Worm (Caenorhabditis elegans) whole organism, young adult: ENCODE results near the gene ttr-31.

Experiments
- B0035.1 ChIP-seq: sonication (generic microtip); optimal IDR thresholded peaks from 2 replicates; lab custom pipeline; 2016; ENCODE audit warnings: missing genetic modification characterization, mild to moderate bottlenecking, missing compliant biosample characterization, missing genotype, missing genetic modification reagents
- F22D6.2 ChIP-seq: sonication (generic microtip); optimal IDR thresholded peaks from 2 replicates; lab custom pipeline; 2016; ENCODE audit warnings: mild to moderate bottlenecking, missing genetic modification characterization, missing compliant biosample characterization
- F23B12.7 ChIP-seq: sonication (generic microtip); optimal IDR thresholded peaks from 2 replicates; lab custom pipeline; 2017; ENCODE audit warnings: missing genetic modification characterization, mild to moderate bottlenecking, missing compliant biosample characterization, antibody characterized with exemption, moderate library complexity; ENCODE audit not compliant: insufficient read depth
- F33H1.4 ChIP-seq: fragments of 200-800 bp; sonication (Bioruptor generic); IDR thresholded peaks from 2 replicates; pipeline ENCODE4 v1.3.6; 2022; ENCODE audit warnings: missing genetic modification reagents, missing genetic modification characterization, missing compliant biosample characterization
- F52B5.7 ChIP-seq: sonication (generic microtip); optimal IDR thresholded peaks from 2 replicates; lab custom pipeline; 2016; ENCODE audit warnings: mild to moderate bottlenecking, missing genetic modification characterization, missing compliant biosample characterization
- F57A8.1 ChIP-seq: fragments of 200-800 bp; sonication (Bioruptor generic); optimal IDR thresholded peaks from 2 replicates; lab custom pipeline; 2018; ENCODE audit warnings: mild to moderate bottlenecking, missing genetic modification characterization, moderate library complexity, missing compliant biosample characterization
- K11D2.4 ChIP-seq: fragments of 200-800 bp; sonication (Bioruptor generic); IDR thresholded peaks from 2 replicates; pipeline ENCODE4 v1.3.6; 2022; ENCODE audit warnings: missing genetic modification reagents, missing genetic modification characterization, missing compliant biosample characterization
- Y53F4B.3 ChIP-seq: fragments of 200-800 bp; sonication (Bioruptor generic); IDR thresholded peaks from 2 replicates; pipeline ENCODE4 v1.3.6; 2022; ENCODE audit warnings: missing genetic modification reagents, missing genetic modification characterization, missing compliant biosample characterization
- Y67H2A.10 ChIP-seq: fragments of 200-800 bp; sonication (Bioruptor generic); conservative IDR thresholded peaks from 2 replicates; pipeline ENCODE4 v1.3.6; 2022; ENCODE audit warnings: missing genetic modification reagents, missing genetic modification characterization, missing compliant biosample characterization
- Y95B8A.8 ChIP-seq: fragments of 200-800 bp; sonication (Bioruptor generic); IDR thresholded peaks from 2 replicates; pipeline ENCODE4 v1.3.6; 2022; ENCODE audit warnings: missing genetic modification reagents, missing genetic modification characterization, missing compliant biosample characterization
- ZK185.1 ChIP-seq: sonication (generic microtip); optimal IDR thresholded peaks from 2 replicates; lab custom pipeline; 2016; ENCODE audit warnings: mild to moderate bottlenecking, missing genetic modification characterization, missing compliant biosample characterization; ENCODE audit not compliant: poor library complexity, severe bottlenecking
- athp-1 ChIP-seq: sonication (generic microtip); optimal IDR thresholded peaks from 2 replicates; lab custom pipeline; 2017; ENCODE audit warnings: mild to moderate bottlenecking, missing genetic modification characterization, missing compliant biosample characterization
- attf-3 ChIP-seq: fragments of 200-800 bp; sonication (Bioruptor generic); conservative IDR thresholded peaks from 2 replicates; pipeline ENCODE4 v1.3.6; 2022; ENCODE audit warnings: missing genetic modification reagents, missing genetic modification characterization, missing compliant biosample characterization
- attf-5 ChIP-seq: fragments of 200-800 bp; sonication (Bioruptor generic); optimal IDR thresholded peaks from 2 replicates; lab custom pipeline; 2018; ENCODE audit warnings: mild to moderate bottlenecking, missing genetic modification characterization, missing compliant biosample characterization
- attf-6 ChIP-seq: fragments of 200-800 bp; sonication (Bioruptor generic); IDR thresholded peaks from 2 replicates; pipeline ENCODE4 v1.3.6; 2022; ENCODE audit warnings: missing genetic modification reagents, missing genetic modification characterization, missing compliant biosample characterization
- cebp-1 ChIP-seq, 2 experiments: fragments of 200-800 bp in 1 of 2; sonication (Bioruptor generic) in 1 of 2; sonication (generic microtip) in 1 of 2; IDR thresholded peaks in 1 of 2; optimal IDR thresholded peaks in 1 of 2; 2 replicates each; pipeline versions ENCODE4 v1.3.6 to Lab custom; 2017 to 2022; ENCODE audit warnings: missing compliant biosample characterization in 2 of 2, missing genetic modification characterization in 2 of 2, mild to moderate bottlenecking in 1 of 2, missing genetic modification reagents in 1 of 2, moderate library complexity in 1 of 2
- cebp-2 ChIP-seq: fragments of 200-800 bp; sonication (Bioruptor generic); IDR thresholded peaks from 2 replicates; pipeline ENCODE4 v1.3.6; 2022; ENCODE audit warnings: missing genetic modification characterization, missing compliant biosample characterization
- ceh-40 ChIP-seq: fragments of 200-800 bp; sonication (Bioruptor generic); IDR thresholded peaks from 2 replicates; pipeline ENCODE4 v1.3.6; 2022; ENCODE audit warnings: missing genetic modification characterization, missing compliant biosample characterization
- ceh-58 ChIP-seq: fragments of 200-800 bp; sonication (Bioruptor generic); IDR thresholded peaks from 2 replicates; pipeline ENCODE4 v1.3.6; 2022; ENCODE audit warnings: missing genetic modification characterization, missing compliant biosample characterization
- dox-1 ChIP-seq: fragments of 200-800 bp; sonication (Bioruptor generic); IDR thresholded peaks from 2 replicates; pipeline ENCODE4 v1.3.6; 2022; ENCODE audit warnings: missing genetic modification reagents, missing genetic modification characterization, missing compliant biosample characterization
- dpl-1 ChIP-seq: fragments of 150-350 bp; optimal IDR thresholded peaks from 2 replicates; lab custom pipeline; 2014; ENCODE audit warnings: missing biosample characterization, missing genetic modification reagents, missing genetic modification characterization
- egrh-3 ChIP-seq: fragments of 200-800 bp; sonication (Bioruptor generic); IDR thresholded peaks from 2 replicates; pipeline ENCODE4 v1.3.6; 2022; ENCODE audit warnings: missing genetic modification reagents, missing genetic modification characterization, missing compliant biosample characterization
- fkh-3 ChIP-seq: sonication (generic microtip); optimal IDR thresholded peaks from 2 replicates; lab custom pipeline; 2016; ENCODE audit warnings: mild to moderate bottlenecking, missing genetic modification characterization, missing compliant biosample characterization
- hmg-1.2 ChIP-seq: fragments of 200-800 bp; sonication (Bioruptor generic); IDR thresholded peaks from 2 replicates; pipeline ENCODE4 v1.3.6; 2022; ENCODE audit warnings: missing genetic modification reagents, missing genetic modification characterization, missing compliant biosample characterization
- hrde-1 ChIP-seq: sonication (generic microtip); optimal IDR thresholded peaks from 2 replicates; lab custom pipeline; 2016; ENCODE audit warnings: missing genetic modification characterization, mild to moderate bottlenecking, missing compliant biosample characterization, moderate library complexity, missing genotype, missing genetic modification reagents, borderline replicate concordance
- let-526 ChIP-seq: fragments of 200-800 bp; sonication (Bioruptor generic); IDR thresholded peaks from 2 replicates; pipeline ENCODE4 v1.3.6; 2022; ENCODE audit warnings: missing genetic modification reagents, missing genetic modification characterization, missing compliant biosample characterization
- let-607 ChIP-seq, 2 experiments: fragments of 200-800 bp in 1 of 2; sonication (Bioruptor generic) in 1 of 2; sonication (generic microtip) in 1 of 2; optimal IDR thresholded peaks; 2 replicates each; lab custom pipeline; 2016 to 2018; ENCODE audit warnings: mild to moderate bottlenecking in 2 of 2, missing compliant biosample characterization in 2 of 2, missing genetic modification characterization in 2 of 2, moderate library complexity in 2 of 2, missing genotype in 1 of 2
- lin-26 ChIP-seq: fragments of 200-800 bp; sonication (Bioruptor generic); IDR thresholded peaks from 2 replicates; pipeline ENCODE4 v1.3.6; 2022; ENCODE audit warnings: missing genetic modification reagents, missing genetic modification characterization, missing compliant biosample characterization
- lsy-27 ChIP-seq: sonication (generic microtip); optimal IDR thresholded peaks from 2 replicates; lab custom pipeline; 2017; ENCODE audit warnings: missing genetic modification characterization, mild to moderate bottlenecking, missing compliant biosample characterization, antibody characterized with exemption, missing genotype, borderline replicate concordance; ENCODE audit not compliant: insufficient read depth
- mel-28 ChIP-seq: sonication (generic microtip); optimal IDR thresholded peaks from 2 replicates; lab custom pipeline; 2016; ENCODE audit warnings: borderline replicate concordance, mild to moderate bottlenecking, missing genetic modification characterization, missing compliant biosample characterization
- nfya-2 ChIP-seq: fragments of 200-800 bp; sonication (Bioruptor generic); IDR thresholded peaks from 2 replicates; pipeline ENCODE4 v1.3.6; 2022; ENCODE audit warnings: missing genetic modification reagents, missing genetic modification characterization, missing compliant biosample characterization
- snpc-1.1 ChIP-seq: sonication (generic microtip); optimal IDR thresholded peaks from 2 replicates; lab custom pipeline; 2017; ENCODE audit warnings: missing genetic modification characterization, mild to moderate bottlenecking, missing compliant biosample characterization, antibody characterized with exemption, moderate library complexity, missing genotype, missing genetic modification reagents; ENCODE audit not compliant: insufficient read depth
- unc-130 ChIP-seq: sonication (generic microtip); optimal IDR thresholded peaks from 2 replicates; lab custom pipeline; 2016; ENCODE audit warnings: missing genetic modification reagents, missing genetic modification characterization, missing compliant biosample characterization
- unc-62 ChIP-seq: fragments of 150-350 bp; optimal IDR thresholded peaks from 2 replicates; lab custom pipeline; 2014; ENCODE audit warnings: missing biosample characterization, missing genetic modification reagents, missing genetic modification characterization
- ztf-25 ChIP-seq: fragments of 200-800 bp; sonication (Bioruptor generic); IDR thresholded peaks from 2 replicates; pipeline ENCODE4 v1.3.6; 2022; ENCODE audit warnings: missing genetic modification reagents, missing genetic modification characterization, missing compliant biosample characterization
- ztf-26 ChIP-seq: sonication (generic microtip); optimal IDR thresholded peaks from 2 replicates; lab custom pipeline; 2017; ENCODE audit warnings: missing genetic modification characterization, missing compliant biosample characterization
- ztf-3 ChIP-seq: fragments of 200-800 bp; sonication (Bioruptor generic); optimal IDR thresholded peaks from 2 replicates; lab custom pipeline; 2018; ENCODE audit warnings: mild to moderate bottlenecking, missing genetic modification characterization, missing compliant biosample characterization

ttr-31 gene

DNA sequence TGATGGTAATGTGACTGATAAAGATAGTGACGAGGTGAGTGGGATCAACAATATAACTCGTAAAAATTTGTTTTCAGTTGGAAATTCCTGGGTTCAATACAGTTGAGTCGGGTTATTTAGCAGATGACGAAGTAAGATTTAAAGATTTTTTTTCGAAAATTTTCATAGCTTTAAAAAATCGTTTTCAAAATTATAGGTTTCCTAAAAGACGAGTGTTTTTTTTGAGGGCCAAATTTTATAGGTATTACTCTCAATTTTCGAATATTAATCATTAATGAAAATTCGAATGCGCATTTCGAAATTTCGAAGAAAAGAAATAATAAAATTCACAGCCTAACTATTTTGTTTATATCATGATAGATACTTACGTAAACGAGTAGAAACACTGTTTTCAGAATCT, 37.7 kb downstream of the ttr-31 start:
- TF ChIP-seq ZK185.1 (tag; lab: Kevin White, UChicago) (no peak), attf-3 (no peak), ceh-40 (GFP tag; lab: Robert Waterston, UW) (no peak), fkh-3 (tag; lab: Kevin White, UChicago) (no peak), hmg-1.2 (no peak), lsy-27 (tag; lab: Kevin White, UChicago) (no peak), cebp-2 (GFP tag; lab: Robert Waterston, UW) (no peak)

DNA sequence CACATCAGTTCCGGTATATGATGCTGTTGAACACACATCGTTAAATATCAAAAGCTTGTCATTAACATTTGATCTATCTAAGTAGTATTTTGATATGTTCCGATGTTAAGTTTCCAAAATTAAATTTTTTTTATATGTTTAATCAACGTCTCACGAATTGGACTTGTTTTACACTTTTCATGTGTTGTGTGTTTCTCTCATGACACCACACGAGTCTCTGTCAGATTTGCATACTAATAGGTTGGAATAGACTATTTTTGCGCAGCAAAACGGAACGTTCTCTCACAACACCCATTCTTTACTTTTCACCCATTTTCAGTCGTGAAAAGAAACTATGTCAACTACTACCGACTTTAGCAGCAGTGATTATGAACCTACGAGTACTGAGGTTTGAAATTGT, 38.2 kb downstream of the ttr-31 start, which contains the start of gene K09C8.8:
Gene K09C8.8, plus strand, starts transcription at position 301 of the 400 bp plus-strand sequence.
- TF ChIP-seq athp-1 (tag; lab: Kevin White, UChicago) (no peak), F33H1.4 (GFP tag; lab: Robert Waterston, UW) (no peak)

DNA sequence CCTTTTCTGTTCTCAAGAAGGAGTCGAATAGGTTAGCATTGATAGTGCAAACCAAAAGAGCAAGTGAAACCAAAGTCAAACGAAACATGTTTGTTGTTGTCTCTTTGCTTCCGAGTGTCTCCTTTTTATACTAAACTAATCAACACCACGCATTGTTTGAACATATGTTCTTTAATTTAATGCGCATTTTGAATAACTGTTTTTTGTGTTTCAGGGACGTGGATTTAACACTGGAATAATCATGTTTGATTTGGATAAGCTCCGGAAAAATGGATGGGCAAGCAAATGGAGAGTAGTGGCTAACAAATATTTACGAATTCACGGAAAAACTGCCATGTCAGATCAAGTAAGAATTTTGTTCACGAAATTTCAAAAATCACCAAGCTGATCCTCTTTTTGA, 41.2 kb downstream of the ttr-31 start, which contains the start of gene K09C8.9:
Gene K09C8.9, minus strand, starts transcription at position 101 of the 400 bp plus-strand sequence.
- no peak for TF ChIP-seq B0035.1 (tag; lab: Kevin White, UChicago)
- no peak for TF ChIP-seq F23B12.7
- TF ChIP-seq let-526 (GFP tag; lab: Robert Waterston, UW): no peak
- TF ChIP-seq ztf-3: no peak
- no peak for TF ChIP-seq dpl-1 (GFP tag; lab: Kevin White, UChicago)
- TF ChIP-seq nfya-2 (GFP tag; lab: Robert Waterston, UW): no peak
- TF ChIP-seq ceh-58 (GFP tag; lab: Robert Waterston, UW): no peak
- no peak for TF ChIP-seq K11D2.4
- no peak for TF ChIP-seq unc-130 (GFP tag; lab: Kevin White, UChicago)
- TF ChIP-seq athp-1 (tag; lab: Kevin White, UChicago): no peak
- TF ChIP-seq let-607 (tag; optimal IDR thresholded peaks at IDR 0.05; lab: Kevin White, UChicago): no peak

DNA sequence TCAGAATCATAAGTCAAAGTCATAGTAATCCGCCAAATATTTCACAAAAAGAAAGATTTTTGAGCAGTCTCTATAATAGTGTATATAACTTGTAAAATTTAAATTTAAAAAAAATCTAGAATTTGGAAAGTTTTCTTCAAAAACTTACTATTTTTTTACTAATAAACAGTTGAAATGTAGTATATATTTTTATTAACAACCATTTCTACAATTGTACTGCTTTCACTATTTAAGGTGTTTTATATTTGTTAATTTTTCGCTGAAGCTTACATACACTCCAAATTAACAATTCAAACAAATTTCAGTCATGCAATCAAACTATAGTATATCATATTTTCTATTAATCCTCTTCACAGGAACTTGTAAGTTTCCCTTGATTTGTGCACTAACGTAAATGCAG, 42.6 kb downstream of the ttr-31 start, which contains the start of gene lge-1:
Gene lge-1, plus strand, starts transcription at position 301 of the 400 bp plus-strand sequence.
- TF ChIP-seq Y67H2A.10 (GFP tag; lab: Robert Waterston, UW): no peak
- no peak for TF ChIP-seq Y95B8A.8 (GFP tag; lab: Robert Waterston, UW)
- no peak for TF ChIP-seq ztf-26 (tag; lab: Kevin White, UChicago)
- no peak for TF ChIP-seq ceh-40 (GFP tag; lab: Robert Waterston, UW)

DNA sequence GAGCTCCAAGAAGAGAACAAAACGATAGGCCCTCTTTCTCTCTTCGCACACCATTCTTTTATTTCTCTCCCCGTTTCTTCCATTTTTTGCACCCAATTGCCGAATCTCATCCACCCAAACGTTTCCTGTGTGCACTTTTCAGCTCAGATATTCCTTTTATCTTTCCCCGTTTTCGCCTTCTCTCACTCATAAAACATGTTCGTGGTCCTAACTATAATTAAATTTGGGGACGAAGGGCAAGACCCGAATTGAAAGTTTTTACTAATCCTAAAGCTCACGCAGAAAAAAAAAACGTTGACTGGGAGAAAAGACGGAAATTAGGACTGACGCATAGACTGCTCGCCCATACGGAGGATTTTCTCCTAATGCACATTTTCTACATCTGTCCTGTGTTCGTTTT, 43.3 kb downstream of the ttr-31 start:
- TF ChIP-seq dox-1 (GFP tag; lab: Robert Waterston, UW): no peak
- TF ChIP-seq lin-26 (GFP tag; lab: Robert Waterston, UW): no peak
- TF ChIP-seq Y53F4B.3 (GFP tag; lab: Robert Waterston, UW): no peak
- no peak for TF ChIP-seq F22D6.2 (tag; lab: Kevin White, UChicago)
- no peak for TF ChIP-seq hmg-1.2
- TF ChIP-seq hrde-1: no peak
- TF ChIP-seq cebp-1 (GFP tag; IDR thresholded peaks at IDR 0.05; lab: Robert Waterston, UW): no peak
- TF ChIP-seq cebp-1 (tag; optimal IDR thresholded peaks at IDR 0.05; lab: Kevin White, UChicago): no peak
- TF ChIP-seq, all 124 proteins: peak for 0

DNA sequence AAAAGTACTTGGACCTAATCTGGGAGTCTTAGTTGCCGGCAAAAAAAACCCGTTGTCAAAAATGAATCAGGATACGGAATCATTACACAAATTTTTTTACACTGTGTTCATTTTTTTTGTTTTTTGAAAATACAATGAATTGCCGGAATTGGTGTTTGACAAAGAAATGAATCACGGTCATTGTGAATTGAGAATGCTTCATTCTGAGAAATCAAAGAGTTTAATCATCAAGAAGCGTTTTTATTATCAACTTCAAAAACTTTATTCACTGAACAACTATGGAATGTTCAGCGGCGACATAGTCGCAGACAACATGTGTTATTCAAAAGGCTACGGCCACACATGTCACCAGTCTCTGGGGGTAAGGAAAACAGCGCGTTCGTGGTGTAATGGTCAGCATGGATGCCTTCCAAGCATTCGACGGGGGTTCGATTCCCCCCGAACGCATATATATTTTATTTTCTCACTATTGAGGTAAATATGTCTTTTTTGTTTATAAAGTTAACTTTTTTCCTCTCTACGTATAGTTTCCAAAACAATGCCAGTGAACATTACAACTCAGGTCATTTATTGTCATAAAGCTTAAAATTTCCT, 45.3 kb downstream of the ttr-31 start, which contains the start of gene nas-10:
Gene nas-10, minus strand, starts transcription at position 51 of the 594 bp plus-strand sequence.
- TF ChIP-seq F52B5.7 (tag; lab: Kevin White, UChicago) (peak; percentile 65), mel-28 (tag; lab: Kevin White, UChicago) (peak; percentile 40), cebp-1 (GFP tag; IDR thresholded peaks at IDR 0.05; lab: Robert Waterston, UW) (no peak; the same call in 1 of the 2 replicates), cebp-1 (tag; optimal IDR thresholded peaks at IDR 0.05; lab: Kevin White, UChicago) (no peak), ceh-58 (GFP tag; lab: Robert Waterston, UW) (0 out of 2 replicates have a peak, but pooled peaks have one; percentile 47), F57A8.1 (GFP tag; lab: Kevin White, UChicago) (peak; percentile 4), snpc-1.1 (tag; lab: Kevin White, UChicago) (peak; percentile 58), attf-5 (GFP tag; lab: Kevin White, UChicago) (peak; percentile 69), ztf-25 (GFP tag; lab: Robert Waterston, UW) (peak; percentile 78; the same call in 1 of the 2 replicates), unc-62 (GFP tag; lab: Kevin White, UChicago) (no peak), fkh-3 (tag; lab: Kevin White, UChicago) (no peak), attf-6 (GFP tag; lab: Robert Waterston, UW) (no peak), egrh-3 (GFP tag; lab: Robert Waterston, UW) (no peak)
